Worm (Caenorhabditis elegans) whole organism, young adult: ENCODE data around the gene K10C2.8.

Experiments used
- F49E8.2 ChIP-seq: sonication (generic microtip); optimal IDR thresholded peaks from 3 replicates; lab custom pipeline; 2017; ENCODE audit warnings: missing genetic modification characterization, mild to moderate bottlenecking, missing compliant biosample characterization, antibody characterized with exemption, moderate library complexity; ENCODE audit not compliant: insufficient read depth
- F52B5.7 ChIP-seq: sonication (generic microtip); optimal IDR thresholded peaks from 2 replicates; lab custom pipeline; 2016; ENCODE audit warnings: mild to moderate bottlenecking, missing genetic modification characterization, missing compliant biosample characterization
- F55B11.4 ChIP-seq: sonication (generic microtip); optimal IDR thresholded peaks from 2 replicates; lab custom pipeline; 2016; ENCODE audit warnings: missing compliant biosample characterization, missing genetic modification characterization, borderline replicate concordance; ENCODE audit not compliant: insufficient read depth
- F57A8.1 ChIP-seq: fragments of 200-800 bp; sonication (Bioruptor generic); optimal IDR thresholded peaks from 2 replicates; lab custom pipeline; 2018; ENCODE audit warnings: mild to moderate bottlenecking, missing genetic modification characterization, moderate library complexity, missing compliant biosample characterization
- K11D2.4 ChIP-seq: fragments of 200-800 bp; sonication (Bioruptor generic); IDR thresholded peaks from 2 replicates; pipeline ENCODE4 v1.3.6; 2022; ENCODE audit warnings: missing genetic modification reagents, missing genetic modification characterization, missing compliant biosample characterization
- Y79H2A.3 ChIP-seq: fragments of 200-800 bp; sonication (Bioruptor generic); conservative IDR thresholded peaks from 2 replicates; pipeline ENCODE4 v1.3.6; 2022; ENCODE audit warnings: missing genetic modification reagents, missing genetic modification characterization, missing compliant biosample characterization
- ZK185.1 ChIP-seq: sonication (generic microtip); optimal IDR thresholded peaks from 2 replicates; lab custom pipeline; 2016; ENCODE audit warnings: mild to moderate bottlenecking, missing genetic modification characterization, missing compliant biosample characterization; ENCODE audit not compliant: poor library complexity, severe bottlenecking
- atf-7 ChIP-seq: sonication (generic microtip); optimal IDR thresholded peaks from 2 replicates; lab custom pipeline; 2017; ENCODE audit warnings: mild to moderate bottlenecking, missing genetic modification characterization, missing compliant biosample characterization
- attf-3 ChIP-seq: fragments of 200-800 bp; sonication (Bioruptor generic); conservative IDR thresholded peaks from 2 replicates; pipeline ENCODE4 v1.3.6; 2022; ENCODE audit warnings: missing genetic modification reagents, missing genetic modification characterization, missing compliant biosample characterization
- ceh-27 ChIP-seq: fragments of 200-800 bp; sonication (Bioruptor generic); optimal IDR thresholded peaks from 2 replicates; lab custom pipeline; 2018; ENCODE audit warnings: mild to moderate bottlenecking, missing genetic modification characterization, moderate library complexity, missing compliant biosample characterization
- ceh-58 ChIP-seq: fragments of 200-800 bp; sonication (Bioruptor generic); IDR thresholded peaks from 2 replicates; pipeline ENCODE4 v1.3.6; 2022; ENCODE audit warnings: missing genetic modification characterization, missing compliant biosample characterization
- dox-1 ChIP-seq: fragments of 200-800 bp; sonication (Bioruptor generic); IDR thresholded peaks from 2 replicates; pipeline ENCODE4 v1.3.6; 2022; ENCODE audit warnings: missing genetic modification reagents, missing genetic modification characterization, missing compliant biosample characterization
- dpff-1 ChIP-seq: sonication (generic microtip); optimal IDR thresholded peaks from 2 replicates; lab custom pipeline; 2017; ENCODE audit warnings: mild to moderate bottlenecking, missing genetic modification characterization, missing compliant biosample characterization
- egrh-3 ChIP-seq: fragments of 200-800 bp; sonication (Bioruptor generic); IDR thresholded peaks from 2 replicates; pipeline ENCODE4 v1.3.6; 2022; ENCODE audit warnings: missing genetic modification reagents, missing genetic modification characterization, missing compliant biosample characterization
- ekl-4 ChIP-seq: fragments of 200-800 bp; sonication (Bioruptor generic); IDR thresholded peaks from 2 replicates; pipeline ENCODE4 v1.3.6; 2022; ENCODE audit warnings: missing genetic modification reagents, missing genetic modification characterization, missing compliant biosample characterization
- fkh-3 ChIP-seq: sonication (generic microtip); optimal IDR thresholded peaks from 2 replicates; lab custom pipeline; 2016; ENCODE audit warnings: mild to moderate bottlenecking, missing genetic modification characterization, missing compliant biosample characterization
- gei-17 ChIP-seq: fragments of 200-800 bp; sonication (Bioruptor generic); optimal IDR thresholded peaks from 2 replicates; lab custom pipeline; 2018; ENCODE audit warnings: mild to moderate bottlenecking, missing genetic modification characterization, missing compliant biosample characterization
- hlh-12 ChIP-seq: sonication (generic microtip); optimal IDR thresholded peaks from 2 replicates; lab custom pipeline; 2016; ENCODE audit warnings: missing genetic modification characterization, missing compliant biosample characterization
- hlh-26 ChIP-seq: fragments of 200-800 bp; sonication (Bioruptor generic); conservative IDR thresholded peaks from 2 replicates; pipeline ENCODE4 v1.3.6; 2022; ENCODE audit warnings: missing genetic modification reagents, missing genetic modification characterization, missing compliant biosample characterization
- hrde-1 ChIP-seq: sonication (generic microtip); optimal IDR thresholded peaks from 2 replicates; lab custom pipeline; 2016; ENCODE audit warnings: missing genetic modification characterization, mild to moderate bottlenecking, missing compliant biosample characterization, moderate library complexity, missing genotype, missing genetic modification reagents, borderline replicate concordance
- lag-1 ChIP-seq: fragments of 200-800 bp; sonication (Bioruptor generic); IDR thresholded peaks from 2 replicates; pipeline ENCODE4 v1.3.6; 2022; ENCODE audit warnings: missing genetic modification reagents, missing genetic modification characterization, missing compliant biosample characterization
- madf-3 ChIP-seq: fragments of 200-800 bp; sonication (Bioruptor generic); IDR thresholded peaks from 2 replicates; pipeline ENCODE4 v1.3.6; 2022; ENCODE audit warnings: missing genetic modification reagents, missing genetic modification characterization, missing compliant biosample characterization
- mcd-1 ChIP-seq: fragments of 200-800 bp; sonication (Bioruptor generic); IDR thresholded peaks from 2 replicates; pipeline ENCODE4 v1.3.6; 2022; ENCODE audit warnings: missing genetic modification reagents, missing genetic modification characterization, missing compliant biosample characterization
- nfya-1 ChIP-seq: sonication (generic microtip); optimal IDR thresholded peaks from 2 replicates; lab custom pipeline; 2017; ENCODE audit warnings: antibody characterized with exemption, missing compliant biosample characterization, missing genetic modification characterization, borderline replicate concordance; ENCODE audit not compliant: insufficient read depth
- nfyb-1 ChIP-seq: fragments of 200-800 bp; sonication (Bioruptor generic); IDR thresholded peaks from 2 replicates; pipeline ENCODE4 v1.3.6; 2022; ENCODE audit warnings: missing genetic modification reagents, missing genetic modification characterization, missing compliant biosample characterization
- nhr-179 ChIP-seq: sonication (generic microtip); optimal IDR thresholded peaks from 2 replicates; lab custom pipeline; 2016; ENCODE audit warnings: mild to moderate bottlenecking, missing genetic modification characterization, missing compliant biosample characterization
- rec-8 ChIP-seq, 2 experiments: sonication (generic microtip); optimal IDR thresholded peaks; 2 replicates each; lab custom pipeline; 2016; ENCODE audit warnings: mild to moderate bottlenecking in 2 of 2, missing genetic modification characterization in 2 of 2, missing genetic modification reagents in 2 of 2, missing genotype in 2 of 2, missing biosample characterization in 1 of 2, missing compliant biosample characterization in 1 of 2, moderate library complexity in 1 of 2
- repo-1 ChIP-seq: sonication (generic microtip); optimal IDR thresholded peaks from 2 replicates; lab custom pipeline; 2017; ENCODE audit warnings: mild to moderate bottlenecking, missing genetic modification characterization, missing compliant biosample characterization
- tbx-9 ChIP-seq: sonication (generic microtip); optimal IDR thresholded peaks from 2 replicates; lab custom pipeline; 2016; ENCODE audit warnings: borderline replicate concordance, missing genetic modification characterization, inconsistent platforms, missing compliant biosample characterization
- tlf-1 ChIP-seq: fragments of 200-800 bp; sonication (Bioruptor generic); optimal IDR thresholded peaks from 2 replicates; lab custom pipeline; 2018; ENCODE audit warnings: mild to moderate bottlenecking, missing genetic modification characterization, missing compliant biosample characterization
- unc-130 ChIP-seq: sonication (generic microtip); optimal IDR thresholded peaks from 2 replicates; lab custom pipeline; 2016; ENCODE audit warnings: missing genetic modification reagents, missing genetic modification characterization, missing compliant biosample characterization
- zim-3 ChIP-seq: sonication (generic microtip); optimal IDR thresholded peaks from 2 replicates; lab custom pipeline; 2017; ENCODE audit warnings: mild to moderate bottlenecking, missing genetic modification characterization, moderate library complexity, missing compliant biosample characterization
- ztf-25 ChIP-seq: fragments of 200-800 bp; sonication (Bioruptor generic); IDR thresholded peaks from 2 replicates; pipeline ENCODE4 v1.3.6; 2022; ENCODE audit warnings: missing genetic modification reagents, missing genetic modification characterization, missing compliant biosample characterization
- ztf-26 ChIP-seq: sonication (generic microtip); optimal IDR thresholded peaks from 2 replicates; lab custom pipeline; 2017; ENCODE audit warnings: missing genetic modification characterization, missing compliant biosample characterization

Gene K10C2.8

DNA sequence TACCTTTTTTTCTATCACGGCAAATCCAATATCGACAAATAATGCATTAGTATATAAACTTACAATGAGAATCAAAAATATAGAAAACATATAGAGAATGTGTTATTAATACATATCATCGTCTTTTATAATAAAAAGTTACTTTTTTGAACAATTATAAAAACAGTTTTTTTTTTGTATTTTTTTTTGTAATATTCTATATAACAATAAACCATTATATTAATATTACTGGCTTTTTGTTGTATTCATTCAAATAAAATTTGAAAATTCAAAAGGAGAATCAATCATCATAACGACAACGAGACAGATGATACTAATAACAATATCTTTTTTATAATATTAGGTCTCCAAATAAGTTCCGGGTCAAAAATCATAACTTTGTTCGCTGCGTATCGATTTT, at the start of gene K10C2.8:
K10C2.8 (minus strand) TSS at position 101 of the 400 bp plus-strand sequence.
- TF ChIP-seq nhr-179, result no peak
- TF ChIP-seq ekl-4 (GFP tag; lab: Robert Waterston, UW), result no peak
- no peak for TF ChIP-seq mcd-1
- TF ChIP-seq ztf-25, result no peak
- no peak for TF ChIP-seq madf-3
- TF ChIP-seq zim-3 (tag; lab: Kevin White, UChicago), result no peak
- TF ChIP-seq tbx-9 (tag; lab: Kevin White, UChicago), result no peak

DNA sequence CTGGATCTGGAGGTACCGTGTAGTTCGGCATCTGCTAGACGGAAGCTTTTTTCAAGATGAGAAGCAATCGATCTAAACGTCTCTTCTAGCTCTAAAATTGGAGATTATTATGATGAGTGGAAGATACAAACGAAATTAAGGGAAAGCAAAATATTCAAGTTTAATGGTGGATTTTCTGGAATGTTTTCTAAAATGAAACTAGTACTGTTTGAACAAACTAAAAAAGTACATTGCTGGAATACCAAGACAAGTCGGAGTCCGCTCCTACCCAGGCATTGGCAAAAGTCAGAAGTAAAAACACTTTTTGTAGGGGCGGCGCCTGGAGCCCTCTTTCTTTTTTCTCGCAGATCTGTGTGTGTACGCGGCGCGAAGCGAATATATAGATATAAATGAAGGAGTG, 47.3 kb upstream of the K10C2.8 start, which contains the start of gene gar-1:
gar-1 (minus strand) TSS at position 101 of the 400 bp plus-strand sequence.
- TF ChIP-seq Y79H2A.3 (GFP tag; lab: Robert Waterston, UW) (no peak), fkh-3 (no peak), mcd-1 (no peak), atf-7 (tag; lab: Kevin White, UChicago) (no peak), hlh-12 (no peak), F57A8.1 (GFP tag; lab: Kevin White, UChicago) (no peak), hlh-26 (GFP tag; lab: Robert Waterston, UW) (no peak), ztf-26 (tag; lab: Kevin White, UChicago) (no peak), egrh-3 (GFP tag; lab: Robert Waterston, UW) (no peak), dpff-1 (tag; lab: Kevin White, UChicago) (no peak), ceh-58 (GFP tag; lab: Robert Waterston, UW) (no peak)

DNA sequence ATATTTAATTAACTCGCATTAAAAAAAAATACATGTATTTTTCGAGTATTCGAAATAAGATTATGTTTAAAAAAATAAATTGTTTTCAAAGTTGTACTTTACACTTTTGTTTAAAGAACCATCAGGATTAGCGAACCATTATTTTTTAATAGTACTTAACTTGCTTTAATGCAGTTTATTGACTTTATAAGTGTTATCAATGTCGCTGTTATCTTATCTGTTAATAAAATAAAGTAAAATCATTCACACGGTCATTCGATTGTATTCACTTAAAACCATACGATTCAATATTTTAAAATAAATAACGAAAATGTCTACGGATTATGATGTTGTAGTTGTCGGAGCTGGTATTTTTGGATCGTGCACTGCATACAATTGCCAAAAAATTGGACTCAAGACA, 39.1 kb upstream of the K10C2.8 start, which contains the start of gene C15B12.1:
C15B12.1 (plus strand) TSS at position 271 of the 400 bp plus-strand sequence.
- TF ChIP-seq hlh-12 (no peak), K11D2.4 (GFP tag; lab: Robert Waterston, UW) (no peak), nfyb-1 (GFP tag; lab: Robert Waterston, UW) (no peak), attf-3 (GFP tag; lab: Robert Waterston, UW) (no peak), ZK185.1 (tag; lab: Kevin White, UChicago) (no peak), unc-130 (GFP tag; lab: Kevin White, UChicago) (no peak), F52B5.7 (no peak), tlf-1 (GFP tag; lab: Kevin White, UChicago) (no peak), F55B11.4 (tag; lab: Kevin White, UChicago) (no peak), zim-3 (tag; lab: Kevin White, UChicago) (no peak), F49E8.2 (tag; lab: Kevin White, UChicago) (no peak)

DNA sequence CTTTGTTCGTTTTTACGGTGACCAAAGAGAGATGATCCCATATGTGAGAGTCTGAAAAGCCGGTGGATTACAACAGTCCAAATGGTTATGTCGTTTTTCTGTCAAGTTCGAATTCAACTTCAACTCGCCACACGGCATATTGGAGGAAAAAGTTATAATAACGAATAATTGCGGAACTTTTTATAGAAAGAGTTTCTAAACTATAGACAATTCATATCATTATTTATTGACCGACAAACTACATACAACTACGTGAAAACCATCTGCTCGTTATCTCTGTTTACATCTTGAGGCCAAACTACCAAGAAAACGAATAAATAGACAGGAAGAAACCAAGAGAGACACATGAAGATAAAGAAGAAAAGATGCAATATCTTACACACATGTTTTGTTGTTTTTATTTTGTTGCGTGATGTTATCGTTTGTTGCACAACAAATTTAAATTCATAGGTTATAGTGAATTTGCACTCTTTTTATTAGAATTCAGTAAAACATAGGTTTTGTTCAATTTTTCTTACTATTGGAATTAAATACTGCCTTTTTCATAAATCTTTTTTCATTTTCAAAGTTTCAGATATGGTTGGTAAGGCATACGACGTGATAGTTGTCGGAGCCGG, 36.4 kb upstream of the K10C2.8 start, which contains the start of the genes C15B12.4 and C15B12.8:
C15B12.4 (minus strand) TSS at position 51 of the 617 bp plus-strand sequence.
C15B12.8 (plus strand) TSS at position 567 of the 617 bp plus-strand sequence.
- TF ChIP-seq dox-1 (no peak), ZK185.1 (tag; lab: Kevin White, UChicago) (no peak), ceh-27 (GFP tag; lab: Kevin White, UChicago) (no peak), rec-8 (tag; optimal IDR thresholded peaks at IDR 0.05; lab: Kevin White, UChicago) (no peak), nfya-1 (tag; lab: Kevin White, UChicago) (no peak)
- TF ChIP-seq, all 124 proteins: peak for 0

DNA sequence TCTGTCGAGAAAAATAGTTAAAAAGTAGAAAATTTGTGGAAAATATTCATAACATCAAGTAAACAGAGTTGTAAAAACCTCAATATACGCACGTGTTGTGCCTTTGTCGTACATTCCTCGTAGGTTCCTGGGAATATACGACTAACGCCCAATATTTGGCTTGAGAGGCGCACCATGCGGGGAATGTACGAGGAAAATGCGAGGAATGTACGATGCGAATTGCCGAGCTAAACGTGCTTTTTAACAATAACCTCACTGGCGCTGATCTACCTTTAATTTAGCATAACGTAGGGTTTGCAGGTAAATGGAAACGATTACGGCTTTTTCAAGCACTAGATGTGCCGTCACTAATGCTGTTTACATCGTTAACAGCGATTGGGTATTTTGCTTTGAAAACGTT, 31.1 kb upstream of the K10C2.8 start, which contains the start of gene C15B12.9:
C15B12.9 (plus strand) TSS at position 301 of the 400 bp plus-strand sequence.
- no peak for TF ChIP-seq gei-17 (GFP tag; lab: Kevin White, UChicago)
- no peak for TF ChIP-seq repo-1
- TF ChIP-seq lag-1 (GFP tag; lab: Robert Waterston, UW), result no peak
- TF ChIP-seq hlh-26 (GFP tag; lab: Robert Waterston, UW), result no peak
- no peak for TF ChIP-seq hrde-1 (tag; lab: Kevin White, UChicago)
- TF ChIP-seq atf-7 (tag; lab: Kevin White, UChicago), result no peak
